Worm (Caenorhabditis elegans): ENCODE measurements around the gene R07C12.3.

DNA sequence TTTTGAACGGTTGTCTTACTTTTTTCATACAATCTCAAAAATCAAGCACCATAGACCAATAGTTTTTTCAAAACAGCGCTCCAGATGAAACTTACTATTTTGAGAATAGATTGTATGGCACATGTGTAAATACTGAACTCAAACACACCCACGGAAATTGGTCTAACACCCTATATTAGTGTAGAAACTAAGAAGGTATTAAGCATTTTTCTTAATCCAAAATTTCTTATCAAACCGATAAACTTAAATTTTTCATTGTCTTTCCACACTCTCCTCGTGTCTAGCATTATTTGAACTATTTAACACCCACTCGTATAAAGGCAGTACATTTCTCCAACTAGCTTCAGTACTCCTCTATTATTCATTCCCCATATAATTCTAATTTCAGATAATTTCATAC, 5.3 kb downstream of the R07C12.3 start:
- TF ChIP-seq lsy-2 (tag; optimal IDR thresholded peaks at IDR 0.05) (no peak), unc-62 (GFP tag; optimal IDR thresholded peaks at IDR 0.05) (no peak), tbx-8 (GFP tag; optimal IDR thresholded peaks at IDR 0.05) (no peak), mep-1 (tag; optimal IDR thresholded peaks at IDR 0.05) (no peak), snpc-4 (tag; optimal IDR thresholded peaks at IDR 0.05) (no peak), nhr-237 (tag; optimal IDR thresholded peaks at IDR 0.05) (no peak), nhr-76 (tag; optimal IDR thresholded peaks at IDR 0.05) (no peak), pha-4 (tag; optimal IDR thresholded peaks at IDR 0.05) (no peak), ztf-11 (tag; optimal IDR thresholded peaks at IDR 0.05) (no peak), ceh-83 (GFP tag; optimal IDR thresholded peaks at IDR 0.05) (no peak), bed-3 (GFP tag; optimal IDR thresholded peaks at IDR 0.05) (no peak), nhr-12 (tag; optimal IDR thresholded peaks at IDR 0.05) (no peak), lin-13 (tag; optimal IDR thresholded peaks at IDR 0.05) (no peak)

All from whole organism, mixed stage, embryonic.